Fruit fly (Drosophila melanogaster) whole organism, embryonic: ENCODE measurements around the gene Mtp.
A peak's percentile ranks its signal among the peaks of the same experiment; 100 is the strongest.

Experiments
- Bgb ChIP-seq: fragments of 200-800 bp; sonication (Bioruptor generic); IDR thresholded peaks from 2 replicates; pipeline ENCODE4 v1.3.6; 2022; ENCODE audit warnings: missing biosample characterization, missing genetic modification characterization; ENCODE audit not compliant: partially characterized antibody
- CG11085 ChIP-seq: fragments of 200-800 bp; sonication (Bioruptor generic); IDR thresholded peaks from 2 replicates; pipeline ENCODE4 v1.3.6; 2022; ENCODE audit warnings: missing biosample characterization, missing genetic modification characterization
- CG12391 ChIP-seq: fragments of 200-800 bp; sonication (Bioruptor generic); optimal IDR thresholded peaks from 3 replicates; lab custom pipeline; 2018; ENCODE audit warnings: missing biosample characterization, mild to moderate bottlenecking, missing genetic modification characterization, moderate library complexity
- CG12744 ChIP-seq: fragments of 200-800 bp; sonication (Bioruptor generic); optimal IDR thresholded peaks from 2 replicates; lab custom pipeline; 2016; ENCODE audit warnings: missing biosample characterization, missing genetic modification characterization
- CG14965 ChIP-seq: fragments of 200-800 bp; sonication (Bioruptor generic); optimal IDR thresholded peaks from 2 replicates; lab custom pipeline; 2016; ENCODE audit warnings: missing biosample characterization, missing genetic modification characterization, borderline replicate concordance
- CG15601 ChIP-seq: fragments of 200-800 bp; sonication (Bioruptor generic); optimal IDR thresholded peaks from 3 replicates; lab custom pipeline; 2019; ENCODE audit warnings: missing biosample characterization, mild to moderate bottlenecking, missing genetic modification characterization, moderate library complexity
- CG17359 ChIP-seq: fragments of 200-800 bp; sonication (Bioruptor generic); optimal IDR thresholded peaks from 3 replicates; lab custom pipeline; 2018; ENCODE audit warnings: missing biosample characterization, mild to moderate bottlenecking, missing genetic modification characterization, moderate library complexity
- CG2116 ChIP-seq: fragments of 200-800 bp; sonication (Bioruptor generic); optimal IDR thresholded peaks from 3 replicates; lab custom pipeline; 2018; ENCODE audit warnings: missing biosample characterization, mild to moderate bottlenecking, missing genetic modification characterization
- CG2120 ChIP-seq: fragments of 200-800 bp; sonication (Bioruptor generic); optimal IDR thresholded peaks from 3 replicates; lab custom pipeline; 2016; ENCODE audit warnings: missing biosample characterization, missing genetic modification characterization
- CG2889 ChIP-seq: fragments of 200-800 bp; sonication (Bioruptor generic); IDR thresholded peaks from 3 replicates; pipeline ENCODE4 v1.3.6; 2022; ENCODE audit warnings: missing biosample characterization, missing genetic modification characterization
- CG3065 ChIP-seq: fragments of 200-800 bp; sonication (Bioruptor generic); optimal IDR thresholded peaks from 2 replicates; lab custom pipeline; 2016; ENCODE audit warnings: missing biosample characterization, missing genetic modification characterization
- CG33557 ChIP-seq: fragments of 200-800 bp; sonication (Bioruptor generic); optimal IDR thresholded peaks from 2 replicates; lab custom pipeline; 2019; ENCODE audit warnings: missing biosample characterization, mild to moderate bottlenecking, missing genetic modification characterization, moderate library complexity
- CG3838 ChIP-seq: fragments of 200-800 bp; sonication (Bioruptor generic); optimal IDR thresholded peaks from 3 replicates; lab custom pipeline; 2016; ENCODE audit warnings: missing biosample characterization, missing genetic modification characterization
- CG4360 ChIP-seq: fragments of 200-800 bp; sonication (Bioruptor generic); IDR thresholded peaks from 2 replicates; pipeline ENCODE4 v1.3.6; 2022; ENCODE audit warnings: missing biosample characterization, missing genetic modification characterization
- CG4707 ChIP-seq: fragments of 200-800 bp; sonication (Bioruptor generic); optimal IDR thresholded peaks from 2 replicates; lab custom pipeline; 2018; ENCODE audit warnings: missing biosample characterization, mild to moderate bottlenecking, missing genetic modification characterization, moderate library complexity
- CG4820 ChIP-seq: fragments of 200-800 bp; sonication (Bioruptor generic); optimal IDR thresholded peaks from 3 replicates; lab custom pipeline; 2016; ENCODE audit warnings: missing biosample characterization, missing genetic modification characterization
- CG6272 ChIP-seq: fragments of 200-800 bp; sonication (Bioruptor generic); IDR thresholded peaks from 2 replicates; pipeline ENCODE4 v1.3.6; 2022; ENCODE audit warnings: missing biosample characterization, missing genetic modification characterization
- CG8924 ChIP-seq: fragments of 200-800 bp; optimal IDR thresholded peaks from 3 replicates; lab custom pipeline; 2019; ENCODE audit warnings: missing biosample characterization, mild to moderate bottlenecking, missing genetic modification characterization, moderate library complexity
- D19A ChIP-seq: fragments of 200-800 bp; optimal IDR thresholded peaks from 3 replicates; lab custom pipeline; 2019; ENCODE audit warnings: missing biosample characterization, mild to moderate bottlenecking, missing genetic modification characterization, moderate library complexity
- Ets97D ChIP-seq: fragments of 200-800 bp; sonication (Bioruptor generic); optimal IDR thresholded peaks from 3 replicates; lab custom pipeline; 2016; ENCODE audit warnings: missing biosample characterization, missing genetic modification characterization
- HLHmδ ChIP-seq: fragments of 200-800 bp; sonication (Bioruptor generic); optimal IDR thresholded peaks from 2 replicates; lab custom pipeline; 2018; ENCODE audit warnings: missing biosample characterization, mild to moderate bottlenecking, missing genetic modification characterization, moderate library complexity
- Hmx ChIP-seq: fragments of 200-800 bp; sonication (Bioruptor generic); optimal IDR thresholded peaks from 2 replicates; lab custom pipeline; 2016; ENCODE audit warnings: missing biosample characterization, missing genetic modification characterization
- Hsf ChIP-seq: fragments of 200-800 bp; sonication (Bioruptor generic); optimal IDR thresholded peaks from 3 replicates; lab custom pipeline; 2016; ENCODE audit warnings: missing biosample characterization, missing genetic modification characterization
- Mad ChIP-seq: fragments of 200-800 bp; sonication (Bioruptor generic); optimal IDR thresholded peaks from 2 replicates; lab custom pipeline; 2016; ENCODE audit warnings: missing biosample characterization, missing genetic modification characterization
- Mes4 ChIP-seq: fragments of 200-800 bp; sonication (Bioruptor generic); optimal IDR thresholded peaks from 2 replicates; lab custom pipeline; 2016; ENCODE audit warnings: missing biosample characterization, missing genetic modification characterization
- Nf-YC ChIP-seq: fragments of 200-800 bp; optimal IDR thresholded peaks from 3 replicates; lab custom pipeline; 2019; ENCODE audit warnings: missing biosample characterization, mild to moderate bottlenecking, missing genetic modification characterization, moderate library complexity
- Oli ChIP-seq: fragments of 200-800 bp; sonication (Bioruptor generic); optimal IDR thresholded peaks from 2 replicates; lab custom pipeline; 2018; ENCODE audit warnings: missing biosample characterization, mild to moderate bottlenecking, missing genetic modification characterization, moderate library complexity
- Optix ChIP-seq: fragments of 200-800 bp; sonication (Bioruptor generic); IDR thresholded peaks from 3 replicates; pipeline ENCODE4 v1.3.6; 2022; ENCODE audit warnings: missing biosample characterization, missing genetic modification characterization
- Pdp1 ChIP-seq, 2 experiments: fragments of 200-800 bp; sonication (Bioruptor generic); optimal IDR thresholded peaks; 3 replicates each; lab custom pipeline; 2016; ENCODE audit warnings: missing biosample characterization in 2 of 2, missing genetic modification characterization in 2 of 2, mild to moderate bottlenecking in 1 of 2, moderate library complexity in 1 of 2
- Ptx1 ChIP-seq: fragments of 200-800 bp; sonication (Bioruptor generic); IDR thresholded peaks from 2 replicates; pipeline ENCODE4 v1.3.6; 2022; ENCODE audit warnings: missing biosample characterization, missing genetic modification characterization
- Spps ChIP-seq: fragments of 200-800 bp; sonication (Bioruptor generic); optimal IDR thresholded peaks from 2 replicates; lab custom pipeline; 2018; ENCODE audit warnings: missing biosample characterization, mild to moderate bottlenecking, missing genetic modification characterization
- Trl ChIP-seq, 3 experiments: fragments of >200 bp in 2 of 3; fragments of 200-800 bp in 1 of 3; sonication (Bioruptor generic) in 1 of 3; optimal IDR thresholded peaks; 2 replicates in 1 of 3; 3 replicates in 2 of 3; lab custom pipeline; 2016 to 2017; ENCODE audit warnings: missing biosample characterization in 1 of 3, missing genetic modification characterization in 1 of 3
- al ChIP-seq: fragments of 200-800 bp; sonication (Bioruptor generic); IDR thresholded peaks from 2 replicates; pipeline ENCODE4 v1.3.6; 2022; ENCODE audit warnings: missing biosample characterization, missing genetic modification characterization
- ash1 ChIP-seq: fragments of 200-800 bp; sonication (Bioruptor generic); optimal IDR thresholded peaks from 2 replicates; lab custom pipeline; 2018; ENCODE audit warnings: missing biosample characterization, mild to moderate bottlenecking, missing genetic modification characterization
- az2 ChIP-seq: fragments of 200-800 bp; sonication (Bioruptor generic); optimal IDR thresholded peaks from 3 replicates; lab custom pipeline; 2016; ENCODE audit warnings: missing biosample characterization, missing genetic modification characterization
- chm ChIP-seq: fragments of 200-800 bp; sonication (Bioruptor generic); IDR thresholded peaks from 2 replicates; pipeline ENCODE4 v1.3.6; 2022; ENCODE audit warnings: missing biosample characterization, missing genetic modification characterization
- dmrt11E ChIP-seq: fragments of 200-800 bp; sonication (Bioruptor generic); optimal IDR thresholded peaks from 3 replicates; lab custom pipeline; 2018; ENCODE audit warnings: missing biosample characterization, mild to moderate bottlenecking, missing genetic modification characterization, moderate library complexity
- dmrt99B ChIP-seq: fragments of 200-800 bp; sonication (Bioruptor generic); optimal IDR thresholded peaks from 2 replicates; lab custom pipeline; 2018; ENCODE audit warnings: missing biosample characterization, mild to moderate bottlenecking, missing genetic modification characterization, moderate library complexity
- fd64A ChIP-seq: fragments of 200-800 bp; sonication (Bioruptor generic); optimal IDR thresholded peaks from 3 replicates; lab custom pipeline; 2018; ENCODE audit warnings: missing biosample characterization, mild to moderate bottlenecking, missing genetic modification characterization
- fd96Cb ChIP-seq: fragments of 200-800 bp; sonication (Bioruptor generic); optimal IDR thresholded peaks from 2 replicates; lab custom pipeline; 2018; ENCODE audit warnings: missing biosample characterization, mild to moderate bottlenecking, missing genetic modification characterization, moderate library complexity
- gro ChIP-seq: fragments of 200-800 bp; sonication (Bioruptor generic); optimal IDR thresholded peaks from 2 replicates; lab custom pipeline; 2016; ENCODE audit warnings: missing biosample characterization, missing genetic modification characterization
- hkb ChIP-seq, 2 experiments: fragments of 200-800 bp in 1 of 2; fragments of >200 bp in 1 of 2; sonication (Bioruptor generic) in 1 of 2; IDR thresholded peaks in 1 of 2; optimal IDR thresholded peaks in 1 of 2; 2 replicates each; pipeline versions ENCODE4 v1.3.6 to Lab custom; 2017 to 2022; ENCODE audit warnings: missing biosample characterization in 1 of 2, missing genetic modification characterization in 1 of 2
- klu ChIP-seq: fragments of 200-800 bp; sonication (Bioruptor generic); IDR thresholded peaks from 2 replicates; pipeline ENCODE4 v1.3.6; 2022; ENCODE audit warnings: missing biosample characterization, missing genetic modification characterization
- onecut ChIP-seq: fragments of 200-800 bp; sonication (Bioruptor generic); IDR thresholded peaks from 2 replicates; pipeline ENCODE4 v1.3.6; 2022; ENCODE audit warnings: missing biosample characterization, missing genetic modification characterization
- pfk ChIP-seq: fragments of 200-800 bp; sonication (Bioruptor generic); optimal IDR thresholded peaks from 2 replicates; lab custom pipeline; 2018; ENCODE audit warnings: missing biosample characterization, mild to moderate bottlenecking, missing genetic modification characterization, moderate library complexity
- ranshi ChIP-seq: fragments of 200-800 bp; sonication (Bioruptor generic); IDR thresholded peaks from 2 replicates; pipeline ENCODE4 v1.3.6; 2022; ENCODE audit warnings: missing biosample characterization, missing genetic modification characterization
- sug ChIP-seq: fragments of 200-800 bp; optimal IDR thresholded peaks from 2 replicates; lab custom pipeline; 2019; ENCODE audit warnings: missing biosample characterization, mild to moderate bottlenecking, missing genetic modification characterization, moderate library complexity
- tna ChIP-seq: fragments of 200-800 bp; sonication (Bioruptor generic); IDR thresholded peaks from 2 replicates; pipeline ENCODE4 v1.3.6; 2022; ENCODE audit warnings: missing biosample characterization, missing genetic modification characterization; ENCODE audit not compliant: partially characterized antibody

The Mtp gene

DNA sequence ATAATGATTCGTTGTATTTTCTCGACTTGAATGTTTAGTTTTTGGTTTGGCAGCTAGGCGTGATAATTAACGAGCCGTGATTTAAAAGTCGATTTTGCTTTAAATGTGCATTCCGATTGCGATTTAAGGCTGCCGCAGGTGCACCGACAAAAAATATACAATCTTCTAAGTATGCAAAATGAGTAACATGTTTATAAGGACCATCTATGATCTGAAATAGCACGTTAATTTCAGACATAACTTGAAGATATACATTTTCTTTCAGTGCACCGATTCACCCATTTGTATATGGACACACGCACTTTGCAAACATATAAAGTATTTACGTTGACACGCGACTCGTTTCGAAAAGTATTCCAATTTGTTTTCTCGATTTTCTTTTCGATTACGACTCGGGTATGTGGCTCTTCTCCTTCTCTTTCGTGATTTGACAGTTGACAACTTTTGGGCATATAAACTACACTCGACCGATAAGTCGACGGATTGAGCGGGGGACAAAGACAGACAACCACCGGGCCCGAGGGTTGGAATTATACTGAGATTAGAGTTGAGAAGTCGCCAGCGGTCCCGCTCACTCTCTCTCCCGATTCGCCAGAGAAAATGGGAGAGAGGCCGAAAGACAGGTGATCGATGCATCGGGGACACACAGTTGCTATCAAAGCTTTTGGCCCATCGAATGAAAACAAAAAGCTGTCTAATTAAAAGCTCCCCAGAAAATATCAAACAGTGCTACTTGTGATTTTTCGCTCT, 32.6 kb downstream of the Mtp start (continued):
- TF ChIP-seq CG12744 (GFP tag; lab: Kevin White, UChicago) (no peak), CG2116 (GFP tag; lab: Kevin White, UChicago) (no peak), tna (no peak), Optix (no peak), CG2120 (GFP tag; lab: Kevin White, UChicago) (peak; percentile 4), Spps (tag; lab: Kevin White, UChicago) (peak; percentile 3), klu (GFP tag; lab: Robert Waterston, UW) (no peak), D19A (tag; lab: Kevin White, UChicago) (peak; percentile 28), CG4820 (peak; percentile 44), CG6272 (GFP tag; lab: Robert Waterston, UW) (no peak), az2 (GFP tag; lab: Kevin White, UChicago) (peak; percentile 24), Mad (no peak), Hmx (GFP tag; lab: Kevin White, UChicago) (no peak), Oli (tag; lab: Kevin White, UChicago) (peak; percentile 62), Nf-YC (tag; lab: Kevin White, UChicago) (peak; percentile 72), fd96Cb (tag; lab: Kevin White, UChicago) (peak; percentile 51), CG8924 (peak; percentile 8), Trl (optimal IDR thresholded peaks at IDR 0.05; lab: Kevin White, UChicago) (peak; percentile 68 to 78), Trl (GFP tag; optimal IDR thresholded peaks at IDR 0.05; lab: Kevin White, UChicago) (no peak), hkb (optimal IDR thresholded peaks at IDR 0.05; lab: Kevin White, UChicago) (no peak), hkb (GFP tag; IDR thresholded peaks at IDR 0.05; lab: Robert Waterston, UW) (peak; percentile 31; the same call in 1 of the 2 replicates), pfk (GFP tag; lab: Kevin White, UChicago) (no peak), fd64A (GFP tag; lab: Kevin White, UChicago) (peak; percentile 36), ranshi (GFP tag; lab: Robert Waterston, UW) (peak; percentile 21; the same call in 1 of the 2 replicates), CG12391 (tag; lab: Kevin White, UChicago) (peak; percentile 42), sug (tag; lab: Kevin White, UChicago) (peak; percentile 38), dmrt99B (tag; lab: Kevin White, UChicago) (peak; percentile 65), dmrt11E (tag; lab: Kevin White, UChicago) (peak; percentile 30), CG2889 (GFP tag; lab: Robert Waterston, UW) (no peak), CG4360 (no peak), Ets97D (GFP tag; lab: Kevin White, UChicago) (no peak), gro (peak; percentile 14), CG4707 (GFP tag; lab: Kevin White, UChicago) (peak; percentile 14), al (GFP tag; lab: Robert Waterston, UW) (no peak), ash1 (GFP tag; lab: Kevin White, UChicago) (no peak), Pdp1 (GFP tag; optimal IDR thresholded peaks at IDR 0.05; lab: Kevin White, UChicago) (peak; percentile 5 to 31), Hsf (GFP tag; lab: Kevin White, UChicago) (peak; percentile 14), CG15601 (tag; lab: Kevin White, UChicago) (no peak), CG17359 (tag; lab: Kevin White, UChicago) (peak; percentile 53), CG3838 (GFP tag; lab: Kevin White, UChicago) (no peak), Mes4 (GFP tag; lab: Kevin White, UChicago) (no peak), CG3065 (GFP tag; lab: Kevin White, UChicago) (no peak), Ptx1 (GFP tag; lab: Robert Waterston, UW) (peak; percentile 36; the same call in 1 of the 2 replicates), CG33557 (no peak), chm (GFP tag; lab: Robert Waterston, UW) (0 out of 2 replicates have a peak, but pooled peaks have one; percentile 60), onecut (GFP tag; lab: Robert Waterston, UW) (no peak), CG14965 (GFP tag; lab: Kevin White, UChicago) (no peak), HLHmδ (GFP tag; lab: Kevin White, UChicago) (peak; percentile 52), Bgb (GFP tag; lab: Robert Waterston, UW) (peak; percentile 26; the same call in 1 of the 2 replicates), CG11085 (no peak)
